Fruit fly (Drosophila melanogaster) whole organism, prepupa: ENCODE data around the gene CG10428.

ENCODE experiments used
- CG10669 ChIP-seq: fragments of 200-800 bp; sonication (Bioruptor generic); optimal IDR thresholded peaks from 3 replicates; lab custom pipeline; 2018; ENCODE audit warnings: missing biosample characterization, mild to moderate bottlenecking, missing genetic modification characterization, moderate library complexity
- CG11294 ChIP-seq: fragments of 200-800 bp; sonication (Bioruptor generic); IDR thresholded peaks from 2 replicates; pipeline ENCODE4 v1.3.6; 2022; ENCODE audit warnings: missing biosample characterization, missing genetic modification characterization
- CG6163 ChIP-seq: fragments of 200-800 bp; sonication (Bioruptor generic); IDR thresholded peaks from 3 replicates; pipeline ENCODE4 v1.3.6; 2022; ENCODE audit warnings: missing biosample characterization, missing genetic modification characterization
- CG9139 ChIP-seq: fragments of 200-800 bp; sonication (Bioruptor generic); optimal IDR thresholded peaks from 3 replicates; lab custom pipeline; 2017; ENCODE audit warnings: missing biosample characterization, mild to moderate bottlenecking, missing genetic modification characterization
- Eip75B ChIP-seq: fragments of 200-800 bp; sonication (Bioruptor generic); optimal IDR thresholded peaks from 3 replicates; lab custom pipeline; 2016; ENCODE audit warnings: missing biosample characterization, missing genetic modification characterization
- Gug ChIP-seq: fragments of 200-800 bp; sonication (Bioruptor generic); IDR thresholded peaks from 2 replicates; pipeline ENCODE4 v1.3.6; 2022; ENCODE audit warnings: missing biosample characterization, missing genetic modification characterization
- Lpt ChIP-seq: fragments of 200-800 bp; sonication (Bioruptor generic); optimal IDR thresholded peaks from 3 replicates; lab custom pipeline; 2016; ENCODE audit warnings: missing biosample characterization, missing genetic modification characterization
- OdsH ChIP-seq: fragments of 200-800 bp; sonication (Bioruptor generic); optimal IDR thresholded peaks from 3 replicates; lab custom pipeline; 2016; ENCODE audit warnings: missing biosample characterization, missing genetic modification characterization
- Sox102F ChIP-seq: fragments of 200-800 bp; sonication (Bioruptor generic); optimal IDR thresholded peaks from 2 replicates; lab custom pipeline; 2016; ENCODE audit warnings: missing biosample characterization, mild to moderate bottlenecking, missing genetic modification characterization
- Sox14 ChIP-seq: fragments of 200-800 bp; sonication (Bioruptor generic); optimal IDR thresholded peaks from 3 replicates; lab custom pipeline; 2016; ENCODE audit warnings: missing biosample characterization, missing genetic modification characterization
- pdm3 ChIP-seq: fragments of 200-800 bp; sonication (Bioruptor generic); optimal IDR thresholded peaks from 3 replicates; lab custom pipeline; 2016; ENCODE audit warnings: missing biosample characterization, missing genetic modification characterization
- ss ChIP-seq, 2 experiments: fragments of 200-800 bp; sonication (Bioruptor generic); optimal IDR thresholded peaks; 2 replicates in 1 of 2; 3 replicates in 1 of 2; lab custom pipeline; 2017 to 2018; ENCODE audit warnings: mild to moderate bottlenecking in 2 of 2, missing biosample characterization in 2 of 2, missing genetic modification characterization in 2 of 2, moderate library complexity in 1 of 2
- svp ChIP-seq: fragments of 200-800 bp; sonication (Bioruptor generic); peaks from one replicate; lab custom pipeline; 2016; ENCODE audit warnings: missing biosample characterization, missing genetic modification characterization

DNA sequence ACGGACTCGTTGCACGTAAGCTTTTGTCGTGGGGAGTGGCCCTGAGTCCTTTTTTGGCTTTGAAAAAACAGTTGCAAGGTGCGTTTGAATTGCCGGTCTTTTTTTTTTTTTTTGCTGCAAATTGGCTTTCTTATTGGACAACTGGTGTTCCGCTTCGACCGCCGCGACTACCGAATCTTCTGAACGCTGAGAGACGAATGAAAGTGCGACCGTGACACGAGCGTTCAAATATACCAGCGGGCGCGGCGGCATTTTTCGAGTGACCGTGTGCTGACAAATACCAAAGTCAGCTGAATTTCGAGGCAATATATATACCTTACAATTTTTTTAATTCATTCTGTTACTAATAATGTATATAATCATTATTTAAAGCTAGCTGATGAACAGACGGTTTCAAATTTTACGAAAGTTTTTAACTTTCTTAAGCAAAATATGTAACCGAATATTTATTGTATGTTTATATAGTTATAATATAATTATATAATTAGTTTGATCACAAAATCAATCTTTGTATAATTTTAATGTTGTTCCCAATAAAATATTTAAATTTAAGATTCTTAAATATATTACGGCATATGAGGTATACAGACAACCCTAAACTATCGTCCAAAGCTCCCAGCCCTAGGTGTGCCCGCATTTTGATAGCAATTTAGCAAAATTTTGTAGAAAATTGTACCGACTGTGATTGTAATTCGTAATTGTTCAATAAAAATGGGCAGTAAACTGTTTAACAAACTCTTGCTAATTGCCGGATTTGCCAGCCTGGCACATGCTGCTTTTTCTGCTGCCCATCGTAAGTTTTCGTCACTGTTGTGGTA is 38.6 kb downstream of the CG10428 start, which contains the start of the genes Swip-1 and EMC5:
- no peak for TF ChIP-seq svp (GFP tag; lab: Kevin White, UChicago)
- no peak for TF ChIP-seq Gug
- TF ChIP-seq Eip75B (GFP tag; lab: Kevin White, UChicago) = peak; percentile 18
- peak; percentile 10 for TF ChIP-seq Sox14
- peak; percentile 2 for TF ChIP-seq pdm3 (GFP tag; lab: Kevin White, UChicago)
- no peak for TF ChIP-seq Lpt (GFP tag; lab: Kevin White, UChicago)
- TF ChIP-seq ss (GFP tag; optimal IDR thresholded peaks at IDR 0.05; lab: Kevin White, UChicago) = no peak
- TF ChIP-seq CG10669 (GFP tag; lab: Kevin White, UChicago) = peak; percentile 9
- TF ChIP-seq OdsH (GFP tag; lab: Kevin White, UChicago) = peak; percentile 36
- TF ChIP-seq CG11294 = no peak
- TF ChIP-seq CG9139 (GFP tag; lab: Kevin White, UChicago) = no peak
- peak; percentile 61; the same call in 2 of the 3 replicates for TF ChIP-seq CG6163 (GFP tag; lab: Robert Waterston, UW)
- peak; percentile 38 for TF ChIP-seq Sox102F
